Fruit fly (Drosophila melanogaster): ENCODE measurements around the gene CG15812.

DNA sequence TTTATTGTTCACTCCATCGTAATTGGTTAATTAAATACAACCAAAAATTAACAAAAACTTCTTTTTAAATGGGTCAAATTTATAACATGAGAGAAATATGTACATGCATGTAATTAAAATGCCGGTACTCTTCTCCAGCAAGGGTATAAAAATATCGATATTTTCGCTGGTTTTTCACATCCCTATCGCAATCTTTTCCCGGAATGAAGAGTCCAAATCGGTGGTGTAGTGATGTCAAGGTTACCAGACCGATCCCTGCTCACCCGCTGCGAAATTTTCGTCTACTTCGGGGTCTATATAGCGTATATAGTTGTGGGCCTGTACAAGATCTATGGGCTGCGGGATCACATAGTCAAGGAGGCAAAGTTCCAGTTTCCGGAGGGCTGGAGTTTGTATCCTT is 2.2 kb downstream of the CG15812 start, which contains the start of gene rasp:
- TF ChIP-seq CG7963 (GFP tag; IDR thresholded peaks at IDR 0.05; ENCODE audit: partially characterized antibody) (no peak), Bgb (GFP tag; IDR thresholded peaks at IDR 0.05; ENCODE audit: partially characterized antibody) (no peak), D (optimal IDR thresholded peaks at IDR 0.05) (no peak), D (GFP tag; optimal IDR thresholded peaks at IDR 0.05) (no peak), salm (tag; optimal IDR thresholded peaks at IDR 0.05) (no peak), Hsf (GFP tag; optimal IDR thresholded peaks at IDR 0.05) (no peak), CG8478 (optimal IDR thresholded peaks at IDR 0.05) (no peak), CG11504 (tag; optimal IDR thresholded peaks at IDR 0.05) (no peak), CG1792 (GFP tag; optimal IDR thresholded peaks at IDR 0.05) (no peak), CG17328 (GFP tag; IDR thresholded peaks at IDR 0.05) (no peak), dan (GFP tag; IDR thresholded peaks at IDR 0.05) (no peak), Ptx1 (GFP tag; IDR thresholded peaks at IDR 0.05) (no peak), CG10565 (GFP tag; optimal IDR thresholded peaks at IDR 0.05) (no peak), bowl (GFP tag; IDR thresholded peaks at IDR 0.05) (no peak), CG34376 (GFP tag; optimal IDR thresholded peaks at IDR 0.05) (no peak)
